Worm (Caenorhabditis elegans): ENCODE data around the gene srj-14.

DNA sequence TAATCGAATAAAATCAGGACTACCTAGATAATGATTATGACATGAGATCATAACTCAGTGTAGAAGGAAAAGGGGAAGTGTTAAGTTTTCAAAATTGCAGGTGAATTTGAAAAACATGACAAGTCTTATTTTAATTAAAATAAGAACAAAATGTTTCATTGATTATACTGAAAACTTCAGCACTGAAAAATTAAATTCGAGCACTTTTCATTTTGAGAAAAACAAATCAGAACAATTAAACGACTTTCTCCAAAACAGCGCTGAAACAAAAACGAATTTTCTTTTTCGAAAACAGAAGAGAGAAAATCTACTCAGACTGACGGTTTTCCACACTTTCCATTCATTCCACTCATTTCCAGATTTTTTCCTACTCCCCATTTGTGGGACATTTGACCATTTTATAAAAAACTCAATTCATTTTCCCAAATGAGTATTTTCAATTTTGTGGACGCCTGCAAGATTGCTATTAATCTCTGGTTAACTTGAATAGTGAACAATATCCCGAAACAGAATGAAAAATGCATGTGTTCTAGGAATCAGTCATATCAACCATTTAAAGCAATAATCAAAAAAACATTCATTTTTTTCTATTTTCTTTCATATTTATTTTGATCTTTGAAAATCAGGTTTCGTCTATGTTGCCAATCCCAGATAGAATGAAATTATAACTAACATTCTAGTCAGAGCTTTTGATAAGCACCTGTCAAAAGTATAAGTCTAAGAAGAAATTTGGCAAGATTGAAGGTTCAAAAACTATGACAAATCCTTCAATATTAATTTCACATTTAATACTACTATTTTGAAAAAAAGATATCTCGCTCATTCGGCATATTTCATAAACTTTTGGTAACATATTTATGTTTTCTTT, 17.1 kb upstream of the srj-14 start, which contains the start of the genes srh-231 and srh-275:
- TF ChIP-seq zag-1 (tag; optimal IDR thresholded peaks at IDR 0.05) (no peak), aly-2 (tag; optimal IDR thresholded peaks at IDR 0.05) (no peak), nhr-12 (tag; optimal IDR thresholded peaks at IDR 0.05) (no peak), nhr-6 (tag; optimal IDR thresholded peaks at IDR 0.05) (no peak), lin-13 (GFP tag; optimal IDR thresholded peaks at IDR 0.05) (no peak), unc-62 (GFP tag; optimal IDR thresholded peaks at IDR 0.05) (no peak), nhr-23 (tag; optimal IDR thresholded peaks at IDR 0.05) (no peak), elt-1 (tag; optimal IDR thresholded peaks at IDR 0.05) (no peak), snpc-4 (tag; optimal IDR thresholded peaks at IDR 0.05) (no peak), ceh-82 (tag; optimal IDR thresholded peaks at IDR 0.05) (no peak), fos-1 (tag; optimal IDR thresholded peaks at IDR 0.05) (no peak), lin-39 (tag; optimal IDR thresholded peaks at IDR 0.05) (no peak), ama-1 (optimal IDR thresholded peaks at IDR 0.05) (no peak)
